Worm (Caenorhabditis elegans) whole organism, midembryonic: ENCODE results near the gene ugt-38.
A peak's percentile ranks its signal among the peaks of the same experiment; 100 is the strongest.

Source experiments
- T22C8.4 ChIP-seq: fragments of 200-800 bp; sonication (Bioruptor generic); IDR thresholded peaks from 2 replicates; pipeline ENCODE4 v1.3.6; 2022; ENCODE audit warnings: missing genetic modification characterization, missing compliant biosample characterization
- cog-1 ChIP-seq: sonication (generic microtip); optimal IDR thresholded peaks from 2 replicates; lab custom pipeline; 2016; ENCODE audit warnings: missing genetic modification characterization, missing compliant biosample characterization
- flt-1 ChIP-seq: fragments of 200-800 bp; sonication (Bioruptor generic); IDR thresholded peaks from 2 replicates; pipeline ENCODE4 v1.3.6; 2022; ENCODE audit warnings: missing genetic modification characterization, missing compliant biosample characterization
- klf-2 ChIP-seq: fragments of 200-800 bp; sonication (Bioruptor generic); conservative IDR thresholded peaks from 2 replicates; pipeline ENCODE4 v1.3.6; 2022; ENCODE audit warnings: missing genetic modification reagents, missing genetic modification characterization, missing compliant biosample characterization
- med-1 ChIP-seq: sonication (generic microtip); optimal IDR thresholded peaks from 2 replicates; lab custom pipeline; 2017; ENCODE audit warnings: missing genetic modification characterization, mild to moderate bottlenecking, missing compliant biosample characterization, antibody characterized with exemption, missing genetic modification reagents; ENCODE audit not compliant: insufficient read depth
- ref-1 ChIP-seq: fragments of 200-800 bp; sonication (Bioruptor generic); conservative IDR thresholded peaks from 2 replicates; pipeline ENCODE4 v1.3.6; 2022; ENCODE audit warnings: missing genetic modification reagents, missing genetic modification characterization, missing compliant biosample characterization
- tab-1 ChIP-seq: fragments of 200-800 bp; sonication (Bioruptor generic); IDR thresholded peaks from 2 replicates; pipeline ENCODE4 v1.3.6; 2022; ENCODE audit warnings: missing genetic modification characterization, missing compliant biosample characterization
- ztf-23 ChIP-seq: fragments of 200-800 bp; sonication (Bioruptor generic); IDR thresholded peaks from 2 replicates; pipeline ENCODE4 v1.3.6; 2022; ENCODE audit warnings: missing genetic modification reagents, missing genetic modification characterization, missing compliant biosample characterization
- ztf-29 ChIP-seq: fragments of 200-800 bp; sonication (Bioruptor generic); IDR thresholded peaks from 2 replicates; pipeline ENCODE4 v1.3.6; 2022; ENCODE audit warnings: missing genetic modification reagents, missing genetic modification characterization, missing compliant biosample characterization

The ugt-38 gene

ce11 chrV:7123979-7124378 is 23.3 kb downstream of the ugt-38 start:
- TF ChIP-seq flt-1 (GFP tag; lab: Robert Waterston, UW) (no peak), med-1 (no peak), klf-2 (no peak), ztf-23 (GFP tag; lab: Robert Waterston, UW) (no peak), tab-1 (GFP tag; lab: Robert Waterston, UW) (no peak), T22C8.4 (GFP tag; lab: Robert Waterston, UW) (no peak), cog-1 (no peak), ref-1 (GFP tag; lab: Robert Waterston, UW) (no peak), ztf-29 (GFP tag; lab: Robert Waterston, UW) (no peak)

- TF ChIP-seq ztf-23 (GFP tag; lab: Robert Waterston, UW) (no peak), med-1 (no peak), tab-1 (GFP tag; lab: Robert Waterston, UW) (no peak), ztf-29 (GFP tag; lab: Robert Waterston, UW) (no peak), ref-1 (GFP tag; lab: Robert Waterston, UW) (no peak), klf-2 (no peak), cog-1 (no peak), T22C8.4 (GFP tag; lab: Robert Waterston, UW) (no peak), flt-1 (GFP tag; lab: Robert Waterston, UW) (no peak)
Measured at ce11 chrV:7123188-7123708, 24.0 kb downstream of the ugt-38 start, which contains the start of gene lmd-5. TSS of gene lmd-5 (plus strand) at chrV:7123658.

ce11 chrV:7120168-7120567 is 27.1 kb downstream of the ugt-38 start, which contains the start of gene srx-34:
TSS of gene srx-34 (minus strand) at chrV:7120268.
- TF ChIP-seq med-1 (no peak), cog-1 (no peak), flt-1 (GFP tag; lab: Robert Waterston, UW) (no peak), ztf-23 (GFP tag; lab: Robert Waterston, UW) (no peak), ztf-29 (GFP tag; lab: Robert Waterston, UW) (no peak), tab-1 (GFP tag; lab: Robert Waterston, UW) (no peak), ref-1 (GFP tag; lab: Robert Waterston, UW) (no peak), T22C8.4 (GFP tag; lab: Robert Waterston, UW) (no peak), klf-2 (no peak)

ce11 chrV:7118796-7119195 is 28.5 kb downstream of the ugt-38 start, which contains the start of gene srx-33:
TSS of gene srx-33 (minus strand) at chrV:7118896.
- TF ChIP-seq T22C8.4 (GFP tag; lab: Robert Waterston, UW) = no peak

- no peak for TF ChIP-seq ref-1 (GFP tag; lab: Robert Waterston, UW)
Measured at ce11 chrV:7112223-7112622, 35.0 kb downstream of the ugt-38 start.

- TF ChIP-seq ztf-23 (GFP tag; lab: Robert Waterston, UW) (no peak), ztf-29 (GFP tag; lab: Robert Waterston, UW) (no peak), flt-1 (GFP tag; lab: Robert Waterston, UW) (no peak), cog-1 (no peak), med-1 (no peak), klf-2 (no peak), ref-1 (GFP tag; lab: Robert Waterston, UW) (no peak), tab-1 (GFP tag; lab: Robert Waterston, UW) (no peak), T22C8.4 (GFP tag; lab: Robert Waterston, UW) (no peak)
Measured at ce11 chrV:7111276-7111675, 36.0 kb downstream of the ugt-38 start.

ce11 chrV:7110370-7110769 is 36.9 kb downstream of the ugt-38 start:
- no peak for TF ChIP-seq tab-1 (GFP tag; lab: Robert Waterston, UW)
- TF ChIP-seq ref-1 (GFP tag; lab: Robert Waterston, UW) = no peak
- no peak for TF ChIP-seq T22C8.4 (GFP tag; lab: Robert Waterston, UW)
- TF ChIP-seq ztf-23 (GFP tag; lab: Robert Waterston, UW) = no peak

ce11 chrV:7106499-7107152 is 40.6 kb downstream of the ugt-38 start:
- TF ChIP-seq cog-1 (no peak), tab-1 (GFP tag; lab: Robert Waterston, UW) (0 out of 2 replicates have a peak, but pooled peaks have one; percentile 13)

- no peak for TF ChIP-seq T22C8.4 (GFP tag; lab: Robert Waterston, UW)
- no peak for TF ChIP-seq tab-1 (GFP tag; lab: Robert Waterston, UW)
- no peak for TF ChIP-seq cog-1
- no peak for TF ChIP-seq klf-2
- TF ChIP-seq ref-1 (GFP tag; lab: Robert Waterston, UW) = no peak
- TF ChIP-seq ztf-29 (GFP tag; lab: Robert Waterston, UW) = no peak
- TF ChIP-seq ztf-23 (GFP tag; lab: Robert Waterston, UW) = no peak
- TF ChIP-seq med-1 = no peak
- TF ChIP-seq flt-1 (GFP tag; lab: Robert Waterston, UW) = no peak
Measured at ce11 chrV:7103247-7103646, 44.0 kb downstream of the ugt-38 start, which contains the start of gene odr-2. TSS of gene odr-2 (plus strand) at chrV:7103547.

- TF ChIP-seq med-1 (no peak), tab-1 (GFP tag; lab: Robert Waterston, UW) (no peak), klf-2 (no peak), ztf-29 (GFP tag; lab: Robert Waterston, UW) (no peak), cog-1 (no peak), flt-1 (GFP tag; lab: Robert Waterston, UW) (no peak)
Measured at ce11 chrV:7096811-7097210, 50.5 kb downstream of the ugt-38 start.
